Worm (Caenorhabditis elegans) whole organism, late embryonic: ENCODE results near the gene tag-131.

Experiments used
- C38D4.7 ChIP-seq: fragments of 200-800 bp; sonication (Bioruptor generic); optimal IDR thresholded peaks from 2 replicates; lab custom pipeline; 2018; ENCODE audit warnings: mild to moderate bottlenecking, missing genetic modification characterization, moderate library complexity, missing compliant biosample characterization
- K02D7.2 ChIP-seq: sonication (generic microtip); optimal IDR thresholded peaks from 2 replicates; lab custom pipeline; 2017; ENCODE audit warnings: mild to moderate bottlenecking, missing genetic modification characterization, missing compliant biosample characterization
- K09A11.1 ChIP-seq: sonication (generic microtip); optimal IDR thresholded peaks from 2 replicates; lab custom pipeline; 2017; ENCODE audit warnings: antibody characterized with exemption, mild to moderate bottlenecking, missing genetic modification characterization, missing compliant biosample characterization; ENCODE audit not compliant: insufficient read depth
- T23F11.4 ChIP-seq: fragments of 200-800 bp; sonication (Bioruptor generic); optimal IDR thresholded peaks from 2 replicates; lab custom pipeline; 2018; ENCODE audit warnings: mild to moderate bottlenecking, missing genetic modification characterization, missing compliant biosample characterization
- Y22D7AL.16 ChIP-seq: sonication (generic microtip); optimal IDR thresholded peaks from 2 replicates; lab custom pipeline; 2016; ENCODE audit warnings: missing genetic modification characterization, missing compliant biosample characterization
- ama-1 ChIP-seq: fragments of 150-350 bp; optimal IDR thresholded peaks from 2 replicates; lab custom pipeline; 2014
- ceh-14 ChIP-seq: sonication (generic microtip); optimal IDR thresholded peaks from 2 replicates; lab custom pipeline; 2016; ENCODE audit warnings: missing genotype, missing genetic modification characterization, missing compliant biosample characterization
- ceh-18 ChIP-seq: sonication (generic microtip); optimal IDR thresholded peaks from 2 replicates; lab custom pipeline; 2016; ENCODE audit warnings: missing genetic modification characterization, missing compliant biosample characterization
- ceh-2 ChIP-seq: sonication (generic microtip); optimal IDR thresholded peaks from 2 replicates; lab custom pipeline; 2016; ENCODE audit warnings: missing genotype, missing genetic modification characterization, missing compliant biosample characterization
- ceh-22 ChIP-seq: sonication (generic microtip); optimal IDR thresholded peaks from 2 replicates; lab custom pipeline; 2017; ENCODE audit warnings: missing biosample characterization, missing genetic modification characterization
- ceh-24 ChIP-seq: sonication (generic microtip); optimal IDR thresholded peaks from 2 replicates; lab custom pipeline; 2016; ENCODE audit warnings: mild to moderate bottlenecking, missing genetic modification characterization, missing compliant biosample characterization
- ceh-31 ChIP-seq: sonication (generic microtip); optimal IDR thresholded peaks from 2 replicates; lab custom pipeline; 2016; ENCODE audit warnings: missing genetic modification characterization, missing compliant biosample characterization
- ceh-34 ChIP-seq: sonication (generic microtip); optimal IDR thresholded peaks from 2 replicates; lab custom pipeline; 2016; ENCODE audit warnings: mild to moderate bottlenecking, missing genetic modification characterization, missing compliant biosample characterization
- ceh-45 ChIP-seq: fragments of 200-800 bp; sonication (Bioruptor generic); IDR thresholded peaks from 2 replicates; pipeline ENCODE4 v1.3.6; 2022; ENCODE audit warnings: missing genetic modification reagents, missing genetic modification characterization, missing compliant biosample characterization
- ceh-48 ChIP-seq: sonication (generic microtip); optimal IDR thresholded peaks from 2 replicates; lab custom pipeline; 2016; ENCODE audit warnings: missing genetic modification characterization, inconsistent platforms, missing compliant biosample characterization
- ceh-6 ChIP-seq: fragments of 200-800 bp; sonication (Bioruptor generic); optimal IDR thresholded peaks from 2 replicates; lab custom pipeline; 2018; ENCODE audit warnings: mild to moderate bottlenecking, missing genetic modification characterization, missing compliant biosample characterization
- che-1 ChIP-seq: sonication (generic microtip); optimal IDR thresholded peaks from 2 replicates; lab custom pipeline; 2016; ENCODE audit warnings: mild to moderate bottlenecking, missing genetic modification characterization, missing compliant biosample characterization
- dmd-4 ChIP-seq: sonication (generic microtip); optimal IDR thresholded peaks from 2 replicates; lab custom pipeline; 2016; ENCODE audit warnings: borderline replicate concordance, missing genetic modification characterization, missing compliant biosample characterization
- dve-1 ChIP-seq: sonication (generic microtip); optimal IDR thresholded peaks from 2 replicates; lab custom pipeline; 2017; ENCODE audit warnings: antibody characterized with exemption, mild to moderate bottlenecking, missing genetic modification characterization, missing compliant biosample characterization
- elt-2 ChIP-seq: sonication (generic microtip); optimal IDR thresholded peaks from 2 replicates; lab custom pipeline; 2016; ENCODE audit warnings: missing genetic modification reagents, missing genetic modification characterization, missing compliant biosample characterization
- elt-4 ChIP-seq: sonication (generic microtip); optimal IDR thresholded peaks from 2 replicates; lab custom pipeline; 2016; ENCODE audit warnings: missing genetic modification characterization, missing compliant biosample characterization
- ets-4 ChIP-seq: sonication (generic microtip); optimal IDR thresholded peaks from 2 replicates; lab custom pipeline; 2016; ENCODE audit warnings: missing genetic modification characterization, missing compliant biosample characterization
- eyg-1 ChIP-seq: sonication (generic microtip); optimal IDR thresholded peaks from 2 replicates; lab custom pipeline; 2016; ENCODE audit warnings: missing genotype, missing genetic modification characterization, missing compliant biosample characterization
- fax-1 ChIP-seq: sonication (generic microtip); optimal IDR thresholded peaks from 2 replicates; lab custom pipeline; 2016; ENCODE audit warnings: missing genotype, missing genetic modification characterization, missing compliant biosample characterization
- fkh-6 ChIP-seq: sonication (generic microtip); optimal IDR thresholded peaks from 2 replicates; lab custom pipeline; 2016; ENCODE audit warnings: missing genetic modification characterization, missing compliant biosample characterization
- hlh-13 ChIP-seq: fragments of 200-800 bp; sonication (Bioruptor generic); optimal IDR thresholded peaks from 2 replicates; lab custom pipeline; 2018; ENCODE audit warnings: mild to moderate bottlenecking, missing genetic modification characterization, missing compliant biosample characterization
- hlh-30 ChIP-seq: sonication (generic microtip); optimal IDR thresholded peaks from 2 replicates; lab custom pipeline; 2017; ENCODE audit warnings: antibody characterized with exemption, missing genetic modification characterization, missing compliant biosample characterization; ENCODE audit not compliant: insufficient read depth
- hlh-6 ChIP-seq: sonication (generic microtip); optimal IDR thresholded peaks from 2 replicates; lab custom pipeline; 2016; ENCODE audit warnings: missing genotype, missing genetic modification characterization, missing compliant biosample characterization
- hlh-8 ChIP-seq: sonication (generic microtip); optimal IDR thresholded peaks from 2 replicates; lab custom pipeline; 2016; ENCODE audit warnings: missing genotype, missing genetic modification characterization, missing compliant biosample characterization
- lim-6 ChIP-seq: sonication (generic microtip); optimal IDR thresholded peaks from 2 replicates; lab custom pipeline; 2016; ENCODE audit warnings: missing genetic modification characterization, missing compliant biosample characterization
- mec-3 ChIP-seq: sonication (generic microtip); optimal IDR thresholded peaks from 2 replicates; lab custom pipeline; 2016; ENCODE audit warnings: borderline replicate concordance, missing genetic modification characterization, missing compliant biosample characterization
- nfya-1 ChIP-seq: sonication (generic microtip); optimal IDR thresholded peaks from 2 replicates; lab custom pipeline; 2017; ENCODE audit warnings: missing genetic modification characterization, mild to moderate bottlenecking, missing compliant biosample characterization, antibody characterized with exemption, moderate library complexity
- pat-9 ChIP-seq: fragments of 200-800 bp; sonication (Bioruptor generic); optimal IDR thresholded peaks from 2 replicates; lab custom pipeline; 2018; ENCODE audit warnings: mild to moderate bottlenecking, missing genetic modification characterization, moderate library complexity, missing compliant biosample characterization
- pha-2 ChIP-seq: sonication (generic microtip); optimal IDR thresholded peaks from 2 replicates; lab custom pipeline; 2017; ENCODE audit warnings: mild to moderate bottlenecking, missing genetic modification characterization, missing compliant biosample characterization
- pqm-1 ChIP-seq: sonication (generic microtip); optimal IDR thresholded peaks from 2 replicates; lab custom pipeline; 2016; ENCODE audit warnings: missing genetic modification characterization, missing compliant biosample characterization
- ref-2 ChIP-seq: sonication (generic microtip); optimal IDR thresholded peaks from 2 replicates; lab custom pipeline; 2016; ENCODE audit warnings: missing genetic modification characterization, missing compliant biosample characterization
- rnt-1 ChIP-seq: sonication (generic microtip); optimal IDR thresholded peaks from 2 replicates; lab custom pipeline; 2016; ENCODE audit warnings: missing genetic modification characterization, missing compliant biosample characterization
- sdc-2 ChIP-seq: sonication (generic microtip); optimal IDR thresholded peaks from 2 replicates; lab custom pipeline; 2016; ENCODE audit warnings: missing genotype, missing genetic modification characterization, missing compliant biosample characterization
- sox-4 ChIP-seq: sonication (generic microtip); optimal IDR thresholded peaks from 2 replicates; lab custom pipeline; 2017; ENCODE audit warnings: mild to moderate bottlenecking, missing genetic modification characterization, inconsistent platforms, missing compliant biosample characterization
- syd-9 ChIP-seq: sonication (generic microtip); optimal IDR thresholded peaks from 2 replicates; lab custom pipeline; 2016; ENCODE audit warnings: mild to moderate bottlenecking, missing genetic modification characterization, moderate library complexity, missing compliant biosample characterization
- tbx-2 ChIP-seq: sonication (generic microtip); optimal IDR thresholded peaks from 2 replicates; lab custom pipeline; 2016; ENCODE audit warnings: missing genetic modification characterization, missing compliant biosample characterization
- tbx-7 ChIP-seq: sonication (generic microtip); optimal IDR thresholded peaks from 2 replicates; lab custom pipeline; 2016; ENCODE audit warnings: missing genotype, missing genetic modification characterization, missing compliant biosample characterization
- ttx-3 ChIP-seq: sonication (generic microtip); optimal IDR thresholded peaks from 2 replicates; lab custom pipeline; 2016; ENCODE audit warnings: missing genetic modification reagents, missing genetic modification characterization, missing compliant biosample characterization
- unc-42 ChIP-seq: sonication (generic microtip); optimal IDR thresholded peaks from 2 replicates; lab custom pipeline; 2016; ENCODE audit warnings: missing genotype, missing genetic modification characterization, missing compliant biosample characterization
- unc-55 ChIP-seq: sonication (generic microtip); optimal IDR thresholded peaks from 2 replicates; lab custom pipeline; 2017; ENCODE audit warnings: missing biosample characterization, missing genetic modification reagents, missing genetic modification characterization
- ztf-16 ChIP-seq: sonication (generic microtip); optimal IDR thresholded peaks from 2 replicates; lab custom pipeline; 2017; ENCODE audit warnings: missing genetic modification characterization, missing compliant biosample characterization

tag-131 gene

ce11 chrIII:4277762-4278161 is 39.7 kb upstream of the tag-131 start:
- TF ChIP-seq rnt-1 (tag; lab: Kevin White, UChicago), result no peak
- TF ChIP-seq hlh-6 (tag; lab: Kevin White, UChicago), result no peak
- TF ChIP-seq sox-4, result no peak
- TF ChIP-seq pqm-1 (tag; lab: Kevin White, UChicago), result no peak
- TF ChIP-seq lim-6, result no peak
- TF ChIP-seq mec-3 (tag; lab: Kevin White, UChicago), result no peak

- TF ChIP-seq ceh-2 (tag; lab: Kevin White, UChicago), result no peak
Observed at ce11 chrIII:4278203-4278602, 39.3 kb upstream of the tag-131 start.

- peak; percentile 6 for TF ChIP-seq syd-9
- no peak for TF ChIP-seq ets-4
- TF ChIP-seq tbx-7 (tag; lab: Kevin White, UChicago), result no peak
- TF ChIP-seq ref-2, result peak; percentile 65
- peak; percentile 85 for TF ChIP-seq elt-4 (tag; lab: Kevin White, UChicago)
- TF ChIP-seq hlh-6 (tag; lab: Kevin White, UChicago), result peak; percentile 40
- no peak for TF ChIP-seq K02D7.2 (tag; lab: Kevin White, UChicago)
- TF ChIP-seq unc-42 (tag; lab: Kevin White, UChicago), result peak; percentile 24
- TF ChIP-seq ceh-24 (tag; lab: Kevin White, UChicago), result no peak
- no peak for TF ChIP-seq ttx-3 (tag; lab: Kevin White, UChicago)
- peak; percentile 70 for TF ChIP-seq sdc-2 (tag; lab: Kevin White, UChicago)
- no peak for TF ChIP-seq elt-2 (tag; lab: Kevin White, UChicago)
- TF ChIP-seq eyg-1 (tag; lab: Kevin White, UChicago), result peak; percentile 52
- TF ChIP-seq hlh-13 (GFP tag; lab: Kevin White, UChicago), result no peak
- peak; percentile 84 for TF ChIP-seq hlh-30 (tag; lab: Kevin White, UChicago)
- peak; percentile 45 for TF ChIP-seq sox-4
- TF ChIP-seq T23F11.4 (GFP tag; lab: Kevin White, UChicago), result no peak
- TF ChIP-seq ceh-6 (GFP tag; lab: Kevin White, UChicago), result peak; percentile 19
- no peak for TF ChIP-seq dmd-4 (tag; lab: Kevin White, UChicago)
- TF ChIP-seq rnt-1 (tag; lab: Kevin White, UChicago), result no peak
- peak; percentile 33 for TF ChIP-seq ceh-18
- no peak for TF ChIP-seq ceh-45 (GFP tag; lab: Robert Waterston, UW)
- TF ChIP-seq hlh-8 (tag; lab: Kevin White, UChicago), result no peak
- TF ChIP-seq pqm-1 (tag; lab: Kevin White, UChicago), result peak; percentile 7
- no peak for TF ChIP-seq dve-1 (tag; lab: Kevin White, UChicago)
- peak; percentile 65 for TF ChIP-seq tbx-2 (tag; lab: Kevin White, UChicago)
- TF ChIP-seq nfya-1 (tag; lab: Kevin White, UChicago), result peak; percentile 19
- no peak for TF ChIP-seq ama-1 (lab: Kevin White, UChicago)
- TF ChIP-seq ceh-31, result peak; percentile 41
- no peak for TF ChIP-seq fax-1
- no peak for TF ChIP-seq pha-2
- no peak for TF ChIP-seq ztf-16 (tag; lab: Kevin White, UChicago)
- no peak for TF ChIP-seq ceh-14
- TF ChIP-seq fkh-6 (tag; lab: Kevin White, UChicago), result peak; percentile 57
- TF ChIP-seq che-1, result no peak
- no peak for TF ChIP-seq C38D4.7 (GFP tag; lab: Kevin White, UChicago)
- peak; percentile 29 for TF ChIP-seq mec-3 (tag; lab: Kevin White, UChicago)
- peak; percentile 28 for TF ChIP-seq ceh-2 (tag; lab: Kevin White, UChicago)
- TF ChIP-seq ceh-22 (tag; lab: Kevin White, UChicago), result no peak
- TF ChIP-seq ceh-34 (tag; lab: Kevin White, UChicago), result peak; percentile 73
- no peak for TF ChIP-seq pat-9 (tag; lab: Kevin White, UChicago)
- no peak for TF ChIP-seq K09A11.1 (tag; lab: Kevin White, UChicago)
- peak; percentile 16 for TF ChIP-seq unc-55 (GFP tag; lab: Kevin White, UChicago)
- no peak for TF ChIP-seq ceh-48
- no peak for TF ChIP-seq Y22D7AL.16
Observed at ce11 chrIII:4280215-4281173, 37.0 kb upstream of the tag-131 start, which contains the start of gene sup-26. TSS of gene sup-26 (minus strand) at chrIII:4280224.
